Worm (Caenorhabditis elegans) whole organism, mixed stage, embryonic: ENCODE measurements around the gene W07G4.1.

Experiments
- elt-3 ChIP-seq: fragments of 150-350 bp; optimal IDR thresholded peaks from 2 replicates; lab custom pipeline; 2014; ENCODE audit warnings: missing biosample characterization, missing genetic modification characterization
- mls-2 ChIP-seq: sonication (generic microtip); optimal IDR thresholded peaks from 2 replicates; lab custom pipeline; 2016; ENCODE audit warnings: mild to moderate bottlenecking, missing genetic modification characterization, moderate library complexity, missing compliant biosample characterization
- nhr-28 ChIP-seq: fragments of 150-350 bp; optimal IDR thresholded peaks from 2 replicates; lab custom pipeline; 2014; ENCODE audit warnings: missing biosample characterization, missing genetic modification characterization
- nhr-76 ChIP-seq: sonication (generic microtip); optimal IDR thresholded peaks from 2 replicates; lab custom pipeline; 2017; ENCODE audit warnings: missing biosample characterization, missing genetic modification characterization
- tbx-8 ChIP-seq: fragments of 200-800 bp; sonication (Bioruptor generic); optimal IDR thresholded peaks from 2 replicates; lab custom pipeline; 2018; ENCODE audit warnings: mild to moderate bottlenecking, missing genetic modification characterization, moderate library complexity, missing compliant biosample characterization
- ztf-11 ChIP-seq: fragments of 150-350 bp; optimal IDR thresholded peaks from 2 replicates; lab custom pipeline; 2014; ENCODE audit warnings: missing biosample characterization, missing genetic modification characterization

- TF ChIP-seq elt-3 (tag; lab: Kevin White, UChicago): no peak
- TF ChIP-seq nhr-76: no peak
- TF ChIP-seq nhr-28 (tag; lab: Kevin White, UChicago): no peak
- no peak for TF ChIP-seq ztf-11 (tag; lab: Kevin White, UChicago)
- no peak for TF ChIP-seq mls-2 (tag; lab: Kevin White, UChicago)
- TF ChIP-seq tbx-8 (GFP tag; lab: Kevin White, UChicago): no peak
Observed at ce11 chrV:13033223-13033622, at the start of gene W07G4.1.
